Fruit fly (Drosophila melanogaster): Measurements from ENCODE around the gene CG13838.

DNA sequence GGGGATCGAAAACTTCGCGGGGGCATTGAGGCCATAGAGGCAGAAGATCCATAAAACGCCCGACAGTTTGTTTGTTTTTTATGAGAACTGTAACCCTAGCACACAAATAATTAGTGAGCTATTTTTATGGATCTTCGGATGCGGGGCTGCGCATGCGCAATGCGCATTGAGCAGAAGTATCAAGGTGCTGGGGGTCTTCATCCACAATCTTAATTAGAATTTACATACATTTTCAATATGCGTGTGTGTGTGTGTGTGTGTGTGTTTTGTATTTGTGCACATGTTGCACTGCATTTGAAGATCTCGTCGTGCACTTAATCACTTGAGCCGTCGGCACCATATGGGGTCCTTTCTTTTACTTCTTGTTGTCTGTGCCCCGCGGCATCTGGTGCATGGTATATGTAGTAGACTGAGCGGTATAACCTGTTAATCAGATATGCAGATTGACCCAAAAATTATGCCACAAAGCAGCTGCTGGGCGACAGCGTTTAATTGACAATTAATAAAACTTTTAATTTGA lies 765 bp downstream of the CG13838 start:
- TF ChIP-seq CG8478 (optimal IDR thresholded peaks at IDR 0.05) (no peak), CTCF (optimal IDR thresholded peaks at IDR 0.05) (no peak)

Data from S2 (cell line).